Fruit fly (Drosophila melanogaster) whole organism, embryonic: ENCODE data around the gene L2HGDH.

ENCODE experiments used
- Adf1 ChIP-seq: fragments of 200-800 bp; sonication (Bioruptor generic); IDR thresholded peaks from 2 replicates; pipeline ENCODE4 v1.3.6; 2022; ENCODE audit warnings: missing biosample characterization, missing genetic modification characterization
- Blimp-1 ChIP-seq: fragments of 200-800 bp; sonication (Bioruptor generic); optimal IDR thresholded peaks from 3 replicates; lab custom pipeline; 2018; ENCODE audit warnings: missing biosample characterization, missing genetic modification characterization, mild to moderate bottlenecking, moderate library complexity, missing genetic modification reagents
- CG10431 ChIP-seq: fragments of 200-800 bp; sonication (Bioruptor generic); optimal IDR thresholded peaks from 3 replicates; lab custom pipeline; 2018; ENCODE audit warnings: missing biosample characterization, mild to moderate bottlenecking, missing genetic modification characterization
- CG10543 ChIP-seq: fragments of 200-800 bp; sonication (Bioruptor generic); optimal IDR thresholded peaks from 3 replicates; lab custom pipeline; 2017; ENCODE audit warnings: missing biosample characterization, mild to moderate bottlenecking, missing genetic modification characterization, moderate library complexity
- CG10565 ChIP-seq: fragments of 200-800 bp; sonication (Bioruptor generic); optimal IDR thresholded peaks from 3 replicates; lab custom pipeline; 2016; ENCODE audit warnings: missing biosample characterization, mild to moderate bottlenecking, missing genetic modification characterization
- CG12236 ChIP-seq: fragments of 200-800 bp; sonication (Bioruptor generic); optimal IDR thresholded peaks from 2 replicates; lab custom pipeline; 2016; ENCODE audit warnings: missing biosample characterization, missing genetic modification characterization
- CG13296 ChIP-seq: fragments of 200-800 bp; sonication (Bioruptor generic); optimal IDR thresholded peaks from 3 replicates; lab custom pipeline; 2018; ENCODE audit warnings: missing biosample characterization, mild to moderate bottlenecking, missing genetic modification characterization
- CG13894 ChIP-seq: fragments of 200-800 bp; sonication (Bioruptor generic); optimal IDR thresholded peaks from 3 replicates; lab custom pipeline; 2018; ENCODE audit warnings: missing biosample characterization, mild to moderate bottlenecking, missing genetic modification characterization, moderate library complexity
- CG15601 ChIP-seq: fragments of 200-800 bp; sonication (Bioruptor generic); optimal IDR thresholded peaks from 3 replicates; lab custom pipeline; 2019; ENCODE audit warnings: missing biosample characterization, mild to moderate bottlenecking, missing genetic modification characterization, moderate library complexity
- CG1602 ChIP-seq: fragments of 200-800 bp; sonication (Bioruptor generic); optimal IDR thresholded peaks from 3 replicates; lab custom pipeline; 2016; ENCODE audit warnings: missing biosample characterization, missing genetic modification characterization
- CG17361 ChIP-seq: fragments of 200-800 bp; sonication (Bioruptor generic); IDR thresholded peaks from 3 replicates; pipeline ENCODE4 v1.3.6; 2022; ENCODE audit warnings: missing biosample characterization, missing genetic modification characterization
- CG17912 ChIP-seq: fragments of 200-800 bp; sonication (Bioruptor generic); optimal IDR thresholded peaks from 2 replicates; lab custom pipeline; 2018; ENCODE audit warnings: missing biosample characterization, mild to moderate bottlenecking, missing genetic modification characterization
- CG18764 ChIP-seq: fragments of 200-800 bp; sonication (Bioruptor generic); optimal IDR thresholded peaks from 3 replicates; lab custom pipeline; 2016; ENCODE audit warnings: missing biosample characterization, missing genetic modification characterization
- CG2202 ChIP-seq: fragments of 200-800 bp; sonication (Bioruptor generic); optimal IDR thresholded peaks from 2 replicates; lab custom pipeline; 2018; ENCODE audit warnings: missing biosample characterization, mild to moderate bottlenecking, missing genetic modification characterization
- CG4360 ChIP-seq: fragments of 200-800 bp; sonication (Bioruptor generic); IDR thresholded peaks from 2 replicates; pipeline ENCODE4 v1.3.6; 2022; ENCODE audit warnings: missing biosample characterization, missing genetic modification characterization
- CG6254 ChIP-seq: fragments of 200-800 bp; sonication (Bioruptor generic); optimal IDR thresholded peaks from 3 replicates; lab custom pipeline; 2017; ENCODE audit warnings: mild to moderate bottlenecking, missing biosample characterization, missing genetic modification reagents, missing genetic modification characterization
- CG9932 ChIP-seq: fragments of 200-800 bp; sonication (Bioruptor generic); IDR thresholded peaks from 2 replicates; pipeline ENCODE4 v1.3.6; 2022; ENCODE audit warnings: missing biosample characterization, missing genetic modification characterization
- Dek ChIP-seq: fragments of 200-800 bp; sonication (Bioruptor generic); optimal IDR thresholded peaks from 3 replicates; lab custom pipeline; 2019; ENCODE audit warnings: missing biosample characterization, mild to moderate bottlenecking, missing genetic modification characterization, moderate library complexity
- E2f1 ChIP-seq: fragments of 200-800 bp; sonication (Bioruptor generic); IDR thresholded peaks from 2 replicates; pipeline ENCODE4 v1.3.6; 2022; ENCODE audit warnings: missing biosample characterization, missing genetic modification characterization
- Fer2 ChIP-seq: fragments of 200-800 bp; sonication (Bioruptor generic); optimal IDR thresholded peaks from 2 replicates; lab custom pipeline; 2018; ENCODE audit warnings: missing biosample characterization, mild to moderate bottlenecking, missing genetic modification characterization, moderate library complexity
- HLH3B ChIP-seq: fragments of 200-800 bp; sonication (Bioruptor generic); IDR thresholded peaks from 2 replicates; pipeline ENCODE4 v1.3.6; 2022; ENCODE audit warnings: missing biosample characterization, missing genetic modification characterization
- Hey ChIP-seq: fragments of 200-800 bp; sonication (Bioruptor generic); optimal IDR thresholded peaks from 3 replicates; lab custom pipeline; 2018; ENCODE audit warnings: missing biosample characterization, mild to moderate bottlenecking, missing genetic modification characterization
- HmgZ ChIP-seq: fragments of 200-800 bp; sonication (Bioruptor generic); optimal IDR thresholded peaks from 2 replicates; lab custom pipeline; 2018; ENCODE audit warnings: missing biosample characterization, mild to moderate bottlenecking, missing genetic modification characterization
- NK7.1 ChIP-seq: fragments of 200-800 bp; sonication (Bioruptor generic); optimal IDR thresholded peaks from 3 replicates; lab custom pipeline; 2016; ENCODE audit warnings: missing biosample characterization, missing genetic modification characterization
- Pdp1 ChIP-seq, 2 experiments: fragments of 200-800 bp; sonication (Bioruptor generic); optimal IDR thresholded peaks; 3 replicates each; lab custom pipeline; 2016; ENCODE audit warnings: missing biosample characterization in 2 of 2, missing genetic modification characterization in 2 of 2, mild to moderate bottlenecking in 1 of 2, moderate library complexity in 1 of 2
- abd-A ChIP-seq: fragments of 200-800 bp; sonication (Bioruptor generic); optimal IDR thresholded peaks from 3 replicates; lab custom pipeline; 2019; ENCODE audit warnings: missing biosample characterization, mild to moderate bottlenecking, missing genetic modification characterization, moderate library complexity
- amos ChIP-seq: fragments of 200-800 bp; sonication (Bioruptor generic); IDR thresholded peaks from 2 replicates; pipeline ENCODE4 v1.3.6; 2022; ENCODE audit warnings: missing biosample characterization, missing genetic modification characterization; ENCODE audit not compliant: partially characterized antibody
- bcd ChIP-seq: fragments of 200-800 bp; sonication (Bioruptor generic); optimal IDR thresholded peaks from 2 replicates; lab custom pipeline; 2017; ENCODE audit warnings: missing biosample characterization, mild to moderate bottlenecking, missing genetic modification characterization
- br ChIP-seq: fragments of >200 bp; optimal IDR thresholded peaks from 2 replicates; lab custom pipeline; 2017
- emc ChIP-seq: fragments of 200-800 bp; sonication (Bioruptor generic); optimal IDR thresholded peaks from 2 replicates; lab custom pipeline; 2016; ENCODE audit warnings: missing biosample characterization, missing genetic modification characterization
- gsb ChIP-seq: fragments of 200-800 bp; sonication (Bioruptor generic); IDR thresholded peaks from 2 replicates; pipeline ENCODE4 v1.3.6; 2022; ENCODE audit warnings: missing biosample characterization, missing genetic modification characterization
- hb ChIP-seq: fragments of 200-800 bp; sonication (Bioruptor generic); IDR thresholded peaks from 3 replicates; pipeline ENCODE4 v1.3.6; 2022; ENCODE audit warnings: missing biosample characterization, missing genetic modification characterization; ENCODE audit not compliant: partially characterized antibody
- jing ChIP-seq: fragments of 200-800 bp; sonication (Bioruptor generic); optimal IDR thresholded peaks from 2 replicates; lab custom pipeline; 2018; ENCODE audit warnings: missing biosample characterization, mild to moderate bottlenecking, missing genetic modification characterization
- mirr ChIP-seq: fragments of 200-800 bp; sonication (Bioruptor generic); optimal IDR thresholded peaks from 3 replicates; lab custom pipeline; 2018; ENCODE audit warnings: missing biosample characterization, mild to moderate bottlenecking, missing genetic modification characterization
- nerfin-1 ChIP-seq: fragments of 200-800 bp; sonication (Bioruptor generic); optimal IDR thresholded peaks from 3 replicates; lab custom pipeline; 2019; ENCODE audit warnings: missing biosample characterization, mild to moderate bottlenecking, missing genetic modification characterization, moderate library complexity
- pum ChIP-seq: fragments of 200-800 bp; sonication (Bioruptor generic); optimal IDR thresholded peaks from 2 replicates; lab custom pipeline; 2016; ENCODE audit warnings: missing biosample characterization, missing genetic modification characterization
- sd ChIP-seq: fragments of 200-800 bp; sonication (Bioruptor generic); optimal IDR thresholded peaks from 3 replicates; lab custom pipeline; 2018; ENCODE audit warnings: missing biosample characterization, mild to moderate bottlenecking, missing genetic modification characterization, moderate library complexity
- sima ChIP-seq: fragments of 200-800 bp; sonication (Bioruptor generic); optimal IDR thresholded peaks from 2 replicates; lab custom pipeline; 2016; ENCODE audit warnings: missing biosample characterization, missing genetic modification characterization
- sr ChIP-seq: fragments of 200-800 bp; sonication (Bioruptor generic); IDR thresholded peaks from 3 replicates; pipeline ENCODE4 v1.3.6; 2022; ENCODE audit warnings: missing biosample characterization, missing genetic modification characterization
- toy ChIP-seq: fragments of 200-800 bp; sonication (Bioruptor generic); IDR thresholded peaks from 2 replicates; pipeline ENCODE4 v1.3.6; 2022; ENCODE audit warnings: missing biosample characterization, missing genetic modification characterization
- twi ChIP-seq: fragments of 200-800 bp; optimal IDR thresholded peaks from 2 replicates; lab custom pipeline; 2019; ENCODE audit warnings: missing biosample characterization, mild to moderate bottlenecking, missing genetic modification characterization, moderate library complexity
- tx ChIP-seq: fragments of 200-800 bp; sonication (Bioruptor generic); optimal IDR thresholded peaks from 2 replicates; lab custom pipeline; 2016; ENCODE audit warnings: missing biosample characterization, missing genetic modification characterization

Gene L2HGDH

DNA sequence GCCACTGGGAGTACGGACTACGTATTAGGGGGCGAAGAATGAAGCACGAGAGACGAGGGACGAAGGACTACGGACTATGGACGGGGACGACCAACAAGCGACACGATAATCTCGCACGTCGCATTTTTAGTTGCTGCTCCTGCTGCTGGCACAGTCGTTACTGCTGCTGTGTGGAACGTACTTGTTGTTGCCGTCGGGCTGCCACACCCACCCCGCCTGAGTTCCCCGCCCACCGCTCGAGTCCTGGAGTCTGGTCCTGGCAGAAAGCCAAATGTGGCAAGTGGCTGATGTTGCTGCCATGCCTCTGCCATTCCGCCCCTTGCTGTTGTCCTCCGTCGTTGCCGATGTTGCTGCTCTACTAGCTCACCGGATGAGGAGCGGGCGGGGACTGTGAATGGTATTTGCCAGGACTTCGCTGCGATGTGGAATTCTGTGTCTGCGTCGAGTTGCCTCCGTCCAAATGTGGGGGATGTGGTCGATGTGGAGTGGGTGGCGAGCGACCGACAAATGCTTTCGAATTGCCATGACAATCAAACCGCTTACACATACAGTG, 38.6 kb upstream of the L2HGDH start (continued):
- TF ChIP-seq Pdp1 (GFP tag; optimal IDR thresholded peaks at IDR 0.05; lab: Kevin White, UChicago) (no peak), gsb (GFP tag; lab: Robert Waterston, UW) (no peak), sd (peak; percentile 56), tx (no peak), CG2202 (no peak), sima (GFP tag; lab: Kevin White, UChicago) (no peak), abd-A (tag; lab: Kevin White, UChicago) (peak; percentile 93), emc (GFP tag; lab: Kevin White, UChicago) (no peak), sr (GFP tag; lab: Robert Waterston, UW) (no peak), toy (GFP tag; lab: Robert Waterston, UW) (no peak), CG4360 (GFP tag; lab: Robert Waterston, UW) (0 out of 2 replicates have a peak, but pooled peaks have one; percentile 17), CG18764 (no peak), HmgZ (tag; lab: Kevin White, UChicago) (no peak), amos (GFP tag; lab: Robert Waterston, UW) (no peak), mirr (GFP tag; lab: Kevin White, UChicago) (peak; percentile 63), CG1602 (GFP tag; lab: Kevin White, UChicago) (no peak), jing (GFP tag; lab: Kevin White, UChicago) (no peak), HLH3B (GFP tag; lab: Robert Waterston, UW) (no peak), CG17912 (GFP tag; lab: Kevin White, UChicago) (no peak), Hey (tag; lab: Kevin White, UChicago) (peak; percentile 88), CG17361 (no peak), hb (0 out of 3 replicates have a peak, but pooled peaks have one; percentile 22), twi (tag; lab: Kevin White, UChicago) (no peak), Adf1 (GFP tag; lab: Robert Waterston, UW) (peak; percentile 70), pum (GFP tag; lab: Kevin White, UChicago) (no peak), CG13894 (peak; percentile 41), Fer2 (peak; percentile 28), br (no peak), CG10543 (GFP tag; lab: Kevin White, UChicago) (peak; percentile 89), nerfin-1 (tag; lab: Kevin White, UChicago) (peak; percentile 19), CG10431 (GFP tag; lab: Kevin White, UChicago) (no peak), CG9932 (GFP tag; lab: Robert Waterston, UW) (no peak), CG13296 (GFP tag; lab: Kevin White, UChicago) (no peak), Blimp-1 (no peak), Dek (tag; lab: Kevin White, UChicago) (no peak), CG12236 (GFP tag; lab: Kevin White, UChicago) (no peak), CG10565 (GFP tag; lab: Kevin White, UChicago) (no peak), NK7.1 (no peak), bcd (no peak), CG6254 (GFP tag; lab: Kevin White, UChicago) (no peak), E2f1 (GFP tag; lab: Robert Waterston, UW) (no peak), CG15601 (tag; lab: Kevin White, UChicago) (no peak)
